Fruit fly (Drosophila melanogaster): Measurements from ENCODE around the gene AP-2alpha.
A peak's percentile ranks its signal among the peaks of the same experiment; 100 is the strongest.

The AP-2alpha gene

DNA sequence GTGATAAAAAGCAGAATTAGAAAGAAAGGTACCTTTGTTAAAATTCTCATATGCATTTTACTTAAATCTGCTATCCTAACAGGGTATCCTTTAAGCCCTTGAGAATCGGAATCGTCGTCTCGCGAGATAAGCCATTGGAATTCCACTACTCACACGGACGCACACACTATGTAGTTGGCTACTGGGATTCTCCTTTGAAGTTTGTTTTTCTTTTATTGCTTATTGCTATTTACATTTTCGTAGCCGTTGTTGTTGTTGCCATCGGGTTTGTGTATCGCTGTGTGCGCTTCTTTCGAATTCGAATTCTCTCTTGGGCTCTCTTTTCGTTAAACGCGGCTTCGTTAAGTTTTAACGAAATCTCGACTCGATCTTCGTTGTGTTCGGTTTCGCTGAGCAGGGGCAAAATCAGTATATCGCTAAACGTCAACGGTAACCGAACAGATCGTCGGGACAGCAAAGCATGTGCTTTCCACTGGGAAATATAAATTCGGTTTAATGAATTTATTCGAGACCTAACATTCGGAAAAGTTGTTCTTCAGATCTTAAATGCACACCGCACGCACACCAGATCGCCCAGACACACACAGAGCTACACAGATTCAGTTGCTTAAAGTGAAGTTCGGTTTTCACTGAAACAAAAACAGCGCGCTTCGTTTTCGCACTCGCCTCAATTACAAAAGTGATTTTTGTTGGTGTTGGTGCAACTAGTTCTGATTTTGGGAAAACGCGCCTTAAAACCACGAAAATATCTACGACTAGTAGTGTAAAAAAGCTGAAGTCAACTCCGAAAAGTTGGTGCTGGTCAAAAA lies 16.4 kb upstream of the AP-2alpha start, which contains the start of gene ex:
TSS of gene ex (plus strand) at position 408 of the 809 bp plus-strand sequence.
- TF ChIP-seq noc (tag; optimal IDR thresholded peaks at IDR 0.05) = no peak

DNA sequence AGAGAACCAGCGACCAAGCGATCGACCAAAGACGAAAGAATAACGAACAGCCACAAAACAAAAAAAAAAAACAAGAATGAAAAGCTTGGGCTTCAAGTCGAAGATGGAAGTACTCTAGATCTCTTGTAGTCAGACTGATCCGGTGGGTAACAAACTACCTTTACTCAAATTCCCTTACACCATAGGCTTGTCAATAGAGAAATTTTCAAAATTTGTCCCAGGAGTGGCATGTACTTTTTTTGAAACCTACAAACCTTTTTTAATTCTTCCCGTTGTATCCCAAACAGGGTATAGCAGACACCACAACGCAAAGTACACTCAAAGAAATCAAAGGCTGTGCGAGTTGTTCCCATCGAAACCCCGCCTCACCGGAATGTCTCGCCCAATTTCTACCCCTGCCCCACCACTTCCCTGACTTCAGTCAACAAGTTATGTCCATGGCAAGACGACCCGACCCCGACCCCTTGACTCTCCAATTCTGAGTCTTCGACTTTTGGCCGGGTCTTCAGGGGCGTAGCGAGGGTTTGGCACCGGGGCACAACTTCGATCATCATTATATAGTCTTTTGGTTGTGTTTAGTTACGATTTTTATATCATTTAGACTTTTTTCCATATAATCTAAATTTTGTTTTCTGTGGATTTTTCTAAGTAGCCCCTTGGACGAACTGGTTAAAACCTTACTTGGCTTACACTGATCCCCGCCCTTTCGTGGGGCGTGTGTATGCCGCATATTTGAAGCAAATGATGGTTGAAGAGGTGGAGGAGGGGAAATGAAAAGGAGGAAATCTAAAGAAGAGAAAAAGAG lies 15.3 kb upstream of the AP-2alpha start:
- peak; percentile 35 for TF ChIP-seq noc (tag; optimal IDR thresholded peaks at IDR 0.05)

DNA sequence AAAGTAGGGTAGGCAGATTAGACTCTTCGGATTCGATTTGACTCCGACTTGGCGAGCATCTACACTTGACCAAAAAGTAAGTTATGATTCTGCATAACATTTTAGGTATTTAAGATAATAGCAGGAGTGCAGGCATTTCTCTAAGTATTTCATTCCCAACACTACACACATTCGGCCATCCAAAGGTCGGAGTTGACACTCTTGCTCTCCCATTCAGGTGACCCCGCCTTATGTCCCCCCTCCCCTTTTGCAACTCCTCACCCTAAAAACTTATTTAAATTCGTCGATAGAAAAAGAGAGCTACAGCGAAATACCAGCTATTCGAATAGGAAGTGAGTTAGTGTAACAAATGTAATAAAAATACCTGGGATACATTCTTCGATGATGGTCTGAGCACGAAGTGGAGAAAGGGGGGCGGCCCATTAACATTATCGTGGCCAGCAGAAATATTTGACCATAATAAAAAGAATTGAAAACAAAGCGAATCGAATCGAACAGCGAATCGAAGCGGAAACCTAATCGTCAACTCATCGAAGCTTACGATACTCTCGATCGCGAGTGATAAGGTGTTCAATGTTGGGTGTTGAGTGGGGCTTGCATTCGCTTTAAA lies 13.9 kb upstream of the AP-2alpha start:
- TF ChIP-seq noc (tag; optimal IDR thresholded peaks at IDR 0.05) = no peak

DNA sequence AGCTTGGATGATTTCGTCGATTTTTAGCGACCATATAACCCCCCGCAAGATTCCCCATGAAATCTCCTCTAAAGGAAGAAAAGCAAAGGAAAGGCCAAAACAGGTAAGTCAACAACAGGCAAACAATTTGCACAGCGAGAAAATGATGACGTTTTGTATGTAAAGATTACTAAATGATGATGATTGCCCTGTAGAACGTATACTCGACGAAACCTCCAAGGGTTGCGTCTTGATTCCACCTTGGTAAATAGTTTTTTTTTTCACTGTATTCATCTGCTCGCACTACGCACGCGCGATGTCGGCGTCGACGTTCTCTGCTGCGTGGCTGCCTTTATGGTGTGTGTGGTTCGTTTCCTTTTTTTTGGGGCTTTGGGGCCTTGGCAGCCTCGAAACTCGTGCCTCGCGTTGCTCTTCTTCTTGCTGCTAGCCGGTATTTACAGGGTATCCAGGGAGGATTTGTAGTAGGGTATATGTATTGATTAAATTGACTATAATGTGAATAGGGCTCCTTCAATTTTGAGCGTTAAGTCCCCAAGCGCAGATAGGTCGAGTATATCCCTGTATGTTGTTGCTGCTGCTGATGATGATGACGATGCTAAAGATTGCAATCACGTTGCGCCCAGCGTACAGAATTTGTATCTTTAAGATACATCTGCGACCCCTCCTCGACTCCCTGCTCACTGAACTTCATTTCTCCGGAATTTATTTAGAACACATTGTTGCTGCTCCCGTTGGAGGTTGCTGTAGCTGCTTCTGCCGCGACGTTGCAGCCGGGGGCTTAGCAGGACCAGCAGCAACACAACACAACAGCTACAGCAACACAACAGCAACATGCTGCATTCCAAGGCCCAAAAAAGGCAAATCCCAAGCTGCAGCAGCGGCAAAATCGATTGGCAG lies 13.0 kb upstream of the AP-2alpha start:
- no peak for TF ChIP-seq noc (tag; optimal IDR thresholded peaks at IDR 0.05)

DNA sequence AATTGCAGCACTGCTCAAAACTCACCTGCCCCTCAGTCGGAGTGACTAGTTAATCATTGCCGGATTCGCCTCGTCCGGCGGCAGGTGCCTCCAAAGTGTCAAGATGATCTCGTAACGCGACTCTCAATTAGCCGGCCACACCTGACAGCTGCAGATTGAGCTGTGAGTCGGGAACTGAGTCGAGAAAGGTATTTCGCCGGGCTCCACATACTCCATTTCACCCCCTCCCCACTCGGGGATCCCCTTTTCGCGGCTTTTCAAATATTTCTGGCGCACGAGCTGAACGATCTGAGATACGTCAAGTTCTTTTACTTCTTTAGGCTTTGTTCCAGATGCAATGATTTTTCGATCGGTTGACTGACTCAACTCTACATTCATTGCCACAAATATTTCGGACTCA lies 11.9 kb upstream of the AP-2alpha start:
- TF ChIP-seq noc (tag; optimal IDR thresholded peaks at IDR 0.05) = no peak

DNA sequence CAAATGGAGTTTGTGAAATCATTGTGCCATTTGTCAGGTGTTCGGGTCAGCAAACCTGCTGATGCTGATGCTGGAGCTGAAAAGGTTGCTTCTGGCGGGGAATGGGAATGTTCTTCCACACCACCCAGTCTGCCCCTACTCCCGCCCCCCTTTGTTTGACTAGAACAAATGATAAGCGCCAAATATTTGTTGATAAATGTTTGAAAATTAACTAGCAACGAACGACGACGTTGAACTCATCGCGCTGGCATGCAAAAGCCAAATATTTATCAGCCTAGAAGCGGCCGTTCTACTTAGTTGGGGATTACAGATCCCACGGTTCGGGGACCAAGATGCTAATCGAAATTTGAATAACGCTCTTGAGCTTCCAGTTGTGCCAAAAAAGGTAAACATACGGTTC lies 10.9 kb upstream of the AP-2alpha start:
- no peak for TF ChIP-seq noc (tag; optimal IDR thresholded peaks at IDR 0.05)

DNA sequence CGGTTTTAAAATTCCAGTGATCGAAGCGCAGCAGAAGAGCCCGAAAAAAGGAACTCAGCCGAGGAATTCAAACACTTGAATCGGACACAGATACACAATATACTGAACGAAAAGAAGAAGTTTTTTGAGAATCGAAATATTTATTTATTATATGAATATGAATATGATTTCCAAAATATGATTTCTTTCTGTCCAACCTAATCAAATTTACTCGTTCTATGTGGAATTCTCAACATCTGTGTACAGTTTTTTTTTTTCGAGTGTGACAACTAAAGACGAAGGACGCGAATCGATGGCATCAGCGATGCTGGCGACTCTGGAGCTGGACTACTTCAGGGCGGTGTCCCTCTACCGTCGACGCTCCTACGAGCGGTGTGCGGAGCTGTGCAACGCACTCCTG lies 8.6 kb upstream of the AP-2alpha start:
- TF ChIP-seq noc (tag; optimal IDR thresholded peaks at IDR 0.05) = no peak

DNA sequence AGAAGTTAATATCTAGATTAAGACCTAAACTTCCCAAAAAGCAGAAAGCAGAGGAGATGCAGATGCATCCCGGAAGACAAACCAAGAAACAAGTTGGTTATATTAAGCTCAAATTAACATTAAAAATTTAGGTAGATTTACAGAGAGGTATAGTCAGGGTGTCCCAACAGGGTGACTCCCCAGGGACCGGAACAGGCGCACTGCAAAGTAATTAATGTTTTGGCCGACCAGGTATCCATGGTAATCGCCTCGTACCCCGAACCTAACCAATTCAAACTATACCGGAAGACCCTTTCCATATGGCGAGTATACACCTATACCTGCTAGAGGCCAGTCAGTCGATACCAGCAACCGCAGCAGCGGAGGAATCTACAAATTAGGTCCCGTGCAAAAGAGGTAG lies 8.0 kb upstream of the AP-2alpha start, which contains the start of gene BBS8:
TSS of gene BBS8 (plus strand) at position 301 of the 400 bp plus-strand sequence.
- no peak for TF ChIP-seq noc (tag; optimal IDR thresholded peaks at IDR 0.05)

DNA sequence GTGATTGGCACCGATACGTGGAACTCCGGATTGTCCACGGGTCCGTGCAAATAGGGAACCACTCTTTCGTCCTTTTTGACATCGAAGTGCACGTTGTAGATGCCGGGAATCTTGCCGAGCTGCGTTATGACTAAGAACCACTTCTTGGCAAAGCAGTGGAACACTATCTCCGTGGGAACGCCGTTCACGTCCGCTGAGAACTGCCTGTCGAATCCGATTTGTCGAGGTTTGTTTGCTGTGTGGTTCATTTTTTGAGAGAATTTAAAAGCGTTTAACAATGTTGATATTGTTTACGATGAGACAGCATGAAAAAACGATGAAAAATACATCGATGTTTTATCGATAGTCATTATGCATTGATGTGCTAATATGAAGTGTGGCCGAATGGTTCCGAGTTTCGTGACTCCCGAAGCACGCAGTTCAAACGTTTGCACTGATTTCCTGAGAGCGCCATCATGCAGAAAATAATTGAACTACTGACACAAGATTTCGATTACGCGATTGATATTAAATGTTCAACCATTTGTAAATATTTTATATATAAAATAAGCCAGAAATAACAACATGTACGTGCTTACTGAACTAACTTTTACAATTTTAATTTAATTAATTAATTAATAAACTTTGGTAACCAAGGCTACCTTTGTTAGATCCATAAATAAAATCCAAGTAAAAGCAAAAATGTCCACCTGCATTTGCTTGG lies 6.7 kb upstream of the AP-2alpha start, which contains the start of the genes CG11885 and CG13692:
TSS of gene CG11885 (minus strand) at position 332 of the 703 bp plus-strand sequence.
TSS of gene CG13692 (plus strand) at position 653 of the 703 bp plus-strand sequence.
- TF ChIP-seq noc (tag; optimal IDR thresholded peaks at IDR 0.05) = no peak

DNA sequence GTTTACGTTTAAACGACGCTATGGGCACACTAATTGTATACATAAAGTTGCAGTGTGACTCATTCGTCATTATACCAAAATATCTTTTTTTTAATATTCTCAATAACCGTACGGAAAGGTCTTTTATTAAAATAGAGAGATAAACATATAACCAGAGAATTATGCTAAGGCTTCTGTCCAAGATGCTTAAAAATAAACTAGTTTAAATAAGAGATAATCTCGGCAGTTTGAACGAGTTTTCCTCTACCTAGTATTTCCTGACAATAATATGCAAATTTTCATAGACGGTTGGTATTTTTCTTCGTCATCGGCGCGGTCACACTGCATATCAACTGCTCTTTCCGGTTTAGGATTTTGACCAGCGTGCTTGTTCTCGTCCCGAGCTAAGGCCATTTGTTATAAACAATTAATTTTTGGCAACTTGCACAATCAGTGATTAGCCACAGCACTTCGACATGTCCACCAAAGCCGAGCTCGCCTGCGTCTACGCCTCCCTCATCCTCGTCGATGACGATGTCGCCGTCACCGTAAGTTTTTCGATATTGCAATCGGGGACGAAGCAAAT lies 5.1 kb upstream of the AP-2alpha start, which contains the start of the genes CG13690 and RpLP1:
TSS of gene CG13690 (minus strand) at position 33 of the 565 bp plus-strand sequence.
TSS of gene RpLP1 (plus strand) at position 333 of the 565 bp plus-strand sequence.
- peak; percentile 76 for TF ChIP-seq noc (tag; optimal IDR thresholded peaks at IDR 0.05)

DNA sequence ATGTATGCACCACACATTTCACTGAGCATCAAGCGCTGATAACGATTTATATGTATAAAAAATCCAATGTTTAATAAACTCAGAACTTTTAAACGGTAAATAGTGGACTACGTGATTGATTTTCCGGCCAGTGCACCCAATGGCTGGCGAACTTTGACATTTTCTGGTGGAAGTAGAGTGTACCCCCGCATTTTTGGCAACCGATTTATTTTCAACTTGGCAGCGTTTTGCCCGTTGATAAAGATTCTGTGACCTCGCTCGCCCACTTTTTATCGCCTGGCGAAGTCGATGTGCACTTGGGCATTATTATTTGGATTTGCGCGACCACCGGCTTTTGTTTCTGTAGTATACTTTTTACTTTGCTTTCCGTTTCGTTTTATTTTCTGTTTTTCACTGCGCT lies 683 bp downstream of the AP-2alpha start:
- no peak for TF ChIP-seq noc (tag; optimal IDR thresholded peaks at IDR 0.05)

DNA sequence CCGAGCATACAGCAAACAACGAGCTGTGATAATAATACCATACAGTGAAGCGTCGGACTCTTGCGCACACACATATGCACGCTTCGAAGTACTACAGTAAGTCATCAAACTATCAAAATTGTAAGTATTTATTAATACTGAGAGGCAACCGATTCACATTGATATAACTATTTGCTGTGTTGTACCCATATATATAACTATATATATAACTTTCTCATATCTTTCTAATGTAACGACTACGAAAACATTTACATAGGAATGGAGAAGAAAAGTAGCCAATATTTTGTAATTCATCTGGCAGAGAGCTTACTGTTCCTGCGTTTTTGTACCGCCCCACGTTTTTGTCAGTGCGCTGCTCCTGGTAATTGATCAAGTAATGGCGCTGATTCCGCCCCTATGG lies 1.6 kb downstream of the AP-2alpha start:
- TF ChIP-seq noc (tag; optimal IDR thresholded peaks at IDR 0.05) = peak; percentile 67

DNA sequence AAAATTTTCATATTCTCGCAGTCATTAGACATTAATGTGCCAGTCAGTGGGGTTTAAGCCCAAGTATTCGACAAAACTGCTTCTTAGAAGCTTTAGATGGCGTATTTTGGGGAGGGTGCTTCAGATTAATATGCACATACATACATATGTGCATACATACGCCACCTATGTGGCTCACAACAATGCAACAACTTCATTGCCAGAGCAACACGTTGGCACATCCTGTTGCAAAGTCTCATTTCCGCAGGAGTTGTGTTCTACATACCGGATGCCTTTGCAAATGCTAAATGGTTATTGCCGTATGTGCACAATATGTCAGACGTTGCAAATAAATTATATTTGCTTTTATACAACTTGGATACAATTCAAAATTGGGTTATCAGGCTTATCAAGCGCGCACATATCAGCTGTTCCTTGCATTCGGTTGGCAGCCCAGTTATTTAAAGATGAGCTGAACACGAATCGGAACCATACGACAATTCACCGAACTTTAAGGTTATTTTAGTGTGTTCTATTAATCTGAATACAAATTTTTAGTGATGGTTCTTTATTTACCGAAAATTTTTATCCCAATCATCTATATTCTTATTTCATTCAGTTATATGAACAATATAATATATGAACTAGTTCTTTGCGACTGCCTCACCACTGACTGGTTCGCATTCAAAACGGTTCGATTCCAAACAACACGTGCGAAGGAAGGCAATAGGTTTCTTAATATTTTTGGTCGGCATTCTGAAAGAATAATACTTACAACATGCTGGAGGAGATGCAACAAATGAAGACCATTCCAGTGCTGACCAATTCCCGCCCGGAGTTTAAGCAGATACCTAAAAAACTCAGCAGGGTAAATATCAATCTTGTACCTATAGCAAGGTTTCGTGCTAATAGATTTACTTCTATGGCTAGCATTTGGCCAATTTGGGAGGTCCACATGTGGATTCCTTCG lies 10.7 kb downstream of the AP-2alpha start, which contains the start of gene Polr1B:
TSS of gene Polr1B (plus strand) at position 659 of the 949 bp plus-strand sequence.
- no peak for TF ChIP-seq noc (tag; optimal IDR thresholded peaks at IDR 0.05)
